Fruit fly (Drosophila melanogaster): ENCODE results near the gene GstD6.

- TF ChIP-seq woc (GFP tag; optimal IDR thresholded peaks at IDR 0.05) = no peak
- no peak for TF ChIP-seq br (GFP tag; optimal IDR thresholded peaks at IDR 0.05)
- no peak for TF ChIP-seq Abd-B (GFP tag; optimal IDR thresholded peaks at IDR 0.05)
- TF ChIP-seq Hr78 (GFP tag; optimal IDR thresholded peaks at IDR 0.05) = no peak
- TF ChIP-seq Sp1 (GFP tag; optimal IDR thresholded peaks at IDR 0.05) = no peak
- TF ChIP-seq dmrt93B (GFP tag; optimal IDR thresholded peaks at IDR 0.05) = no peak
- TF ChIP-seq Dif (GFP tag; optimal IDR thresholded peaks at IDR 0.05; ENCODE audit: partially characterized antibody) = no peak
- TF ChIP-seq CG32264 (GFP tag; optimal IDR thresholded peaks at IDR 0.05) = no peak
Measured at dm6 chr3R:12405134-12405533, 28.2 kb downstream of the GstD6 start.

Data from whole organism, wandering third instar larva.